Worm (Caenorhabditis elegans): ENCODE results near the gene C41H7.9.

DNA sequence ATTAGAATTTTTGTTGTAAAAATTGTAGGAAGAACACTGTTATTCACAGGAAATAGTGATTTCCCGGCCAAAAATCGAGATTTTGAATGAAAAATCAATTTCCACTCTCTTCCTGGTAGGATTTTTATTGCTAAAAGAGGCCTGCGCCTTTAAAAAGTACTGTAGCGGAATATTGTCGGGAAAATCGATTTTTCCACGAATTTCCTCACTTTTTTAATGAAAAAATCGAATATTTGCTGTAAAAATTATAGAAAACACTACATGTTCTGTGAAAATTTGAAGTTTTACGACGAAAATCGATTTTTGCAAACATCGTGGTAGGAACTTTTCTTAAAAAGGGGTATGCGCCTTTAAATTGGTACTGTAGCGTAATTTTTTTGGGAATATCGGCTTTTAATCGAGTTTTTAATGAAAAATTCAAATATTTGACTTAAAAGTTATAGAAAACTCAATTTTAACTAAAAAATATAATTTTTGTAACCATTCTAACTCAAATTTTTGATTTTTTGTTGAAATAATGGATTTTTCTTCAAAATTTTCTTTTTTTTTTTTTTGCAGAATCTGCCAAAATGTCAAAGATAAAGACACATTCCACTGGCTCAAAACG, 44.3 kb upstream of the C41H7.9 start, which contains the start of gene lin-8:
- no peak for TF ChIP-seq ref-2 (tag; optimal IDR thresholded peaks at IDR 0.05)
- TF ChIP-seq fkh-10 (GFP tag; optimal IDR thresholded peaks at IDR 0.05), result no peak
- no peak for TF ChIP-seq ceh-18 (tag; optimal IDR thresholded peaks at IDR 0.05)
- TF ChIP-seq F13H6.1 (tag; optimal IDR thresholded peaks at IDR 0.05), result no peak
- TF ChIP-seq ceh-22 (tag; optimal IDR thresholded peaks at IDR 0.05), result no peak
- no peak for TF ChIP-seq sox-4 (tag; optimal IDR thresholded peaks at IDR 0.05)
- TF ChIP-seq elt-2 (tag; optimal IDR thresholded peaks at IDR 0.05), result no peak
- no peak for TF ChIP-seq pros-1 (tag; optimal IDR thresholded peaks at IDR 0.05)
- TF ChIP-seq sox-2 (GFP tag; IDR thresholded peaks at IDR 0.05), result no peak
- no peak for TF ChIP-seq dve-1 (tag; optimal IDR thresholded peaks at IDR 0.05)
- TF ChIP-seq rnt-1 (tag; optimal IDR thresholded peaks at IDR 0.05), result no peak
